Worm (Caenorhabditis elegans) whole organism, young adult: ENCODE results near the gene C47E8.11.
A peak's percentile ranks its signal among the peaks of the same experiment; 100 is the strongest.

ENCODE experiments used
- B0035.1 ChIP-seq: sonication (generic microtip); optimal IDR thresholded peaks from 2 replicates; lab custom pipeline; 2016; ENCODE audit warnings: missing genetic modification characterization, mild to moderate bottlenecking, missing compliant biosample characterization, missing genotype, missing genetic modification reagents
- B0261.1 ChIP-seq: sonication (generic microtip); optimal IDR thresholded peaks from 2 replicates; lab custom pipeline; 2016; ENCODE audit warnings: mild to moderate bottlenecking, missing genetic modification characterization, moderate library complexity, missing compliant biosample characterization
- F10E7.11 ChIP-seq: sonication (generic microtip); optimal IDR thresholded peaks from 2 replicates; lab custom pipeline; 2017; ENCODE audit warnings: mild to moderate bottlenecking, missing genetic modification characterization, moderate library complexity, missing compliant biosample characterization
- F22D6.2 ChIP-seq: sonication (generic microtip); optimal IDR thresholded peaks from 2 replicates; lab custom pipeline; 2016; ENCODE audit warnings: mild to moderate bottlenecking, missing genetic modification characterization, missing compliant biosample characterization
- F23B12.7 ChIP-seq: sonication (generic microtip); optimal IDR thresholded peaks from 2 replicates; lab custom pipeline; 2017; ENCODE audit warnings: missing genetic modification characterization, mild to moderate bottlenecking, missing compliant biosample characterization, antibody characterized with exemption, moderate library complexity; ENCODE audit not compliant: insufficient read depth
- F39B2.1 ChIP-seq: fragments of 200-800 bp; sonication (Bioruptor generic); IDR thresholded peaks from 2 replicates; pipeline ENCODE4 v1.3.6; 2022; ENCODE audit warnings: missing genetic modification reagents, missing genetic modification characterization, missing compliant biosample characterization
- F49E8.2 ChIP-seq: sonication (generic microtip); optimal IDR thresholded peaks from 3 replicates; lab custom pipeline; 2017; ENCODE audit warnings: missing genetic modification characterization, mild to moderate bottlenecking, missing compliant biosample characterization, antibody characterized with exemption, moderate library complexity; ENCODE audit not compliant: insufficient read depth
- F57A8.1 ChIP-seq: fragments of 200-800 bp; sonication (Bioruptor generic); optimal IDR thresholded peaks from 2 replicates; lab custom pipeline; 2018; ENCODE audit warnings: mild to moderate bottlenecking, missing genetic modification characterization, moderate library complexity, missing compliant biosample characterization
- T26A5.8 ChIP-seq: sonication (generic microtip); optimal IDR thresholded peaks from 2 replicates; lab custom pipeline; 2016; ENCODE audit warnings: missing genetic modification characterization, missing compliant biosample characterization
- Y53F4B.3 ChIP-seq: fragments of 200-800 bp; sonication (Bioruptor generic); IDR thresholded peaks from 2 replicates; pipeline ENCODE4 v1.3.6; 2022; ENCODE audit warnings: missing genetic modification reagents, missing genetic modification characterization, missing compliant biosample characterization
- ama-1 ChIP-seq, 3 experiments: fragments of 150-350 bp in 1 of 3; sonication (generic microtip) in 2 of 3; optimal IDR thresholded peaks; 2 replicates each; lab custom pipeline; 2014 to 2018; ENCODE audit warnings: missing biosample characterization in 2 of 3, missing genetic modification characterization in 2 of 3, missing genetic modification reagents in 2 of 3
- attf-6 ChIP-seq: fragments of 200-800 bp; sonication (Bioruptor generic); IDR thresholded peaks from 2 replicates; pipeline ENCODE4 v1.3.6; 2022; ENCODE audit warnings: missing genetic modification reagents, missing genetic modification characterization, missing compliant biosample characterization
- bed-2 ChIP-seq: fragments of 200-800 bp; sonication (Bioruptor generic); IDR thresholded peaks from 2 replicates; pipeline ENCODE4 v1.3.6; 2022; ENCODE audit warnings: missing genetic modification reagents, missing genetic modification characterization, missing compliant biosample characterization
- ceh-100 ChIP-seq: fragments of 200-800 bp; sonication (Bioruptor generic); IDR thresholded peaks from 2 replicates; pipeline ENCODE4 v1.3.6; 2022; ENCODE audit warnings: missing genetic modification reagents, missing genetic modification characterization, missing compliant biosample characterization
- ceh-27 ChIP-seq: fragments of 200-800 bp; sonication (Bioruptor generic); optimal IDR thresholded peaks from 2 replicates; lab custom pipeline; 2018; ENCODE audit warnings: mild to moderate bottlenecking, missing genetic modification characterization, moderate library complexity, missing compliant biosample characterization
- ceh-58 ChIP-seq: fragments of 200-800 bp; sonication (Bioruptor generic); IDR thresholded peaks from 2 replicates; pipeline ENCODE4 v1.3.6; 2022; ENCODE audit warnings: missing genetic modification characterization, missing compliant biosample characterization
- die-1 ChIP-seq: sonication (generic microtip); optimal IDR thresholded peaks from 2 replicates; lab custom pipeline; 2016; ENCODE audit warnings: missing genotype, mild to moderate bottlenecking, missing genetic modification characterization, missing compliant biosample characterization
- dox-1 ChIP-seq: fragments of 200-800 bp; sonication (Bioruptor generic); IDR thresholded peaks from 2 replicates; pipeline ENCODE4 v1.3.6; 2022; ENCODE audit warnings: missing genetic modification reagents, missing genetic modification characterization, missing compliant biosample characterization
- ets-4 ChIP-seq: fragments of 200-800 bp; sonication (Bioruptor generic); optimal IDR thresholded peaks from 2 replicates; lab custom pipeline; 2018; ENCODE audit warnings: mild to moderate bottlenecking, missing genetic modification characterization, missing compliant biosample characterization
- hmg-1.2 ChIP-seq: fragments of 200-800 bp; sonication (Bioruptor generic); IDR thresholded peaks from 2 replicates; pipeline ENCODE4 v1.3.6; 2022; ENCODE audit warnings: missing genetic modification reagents, missing genetic modification characterization, missing compliant biosample characterization
- hmg-20 ChIP-seq: fragments of 200-800 bp; sonication (Bioruptor generic); IDR thresholded peaks from 2 replicates; pipeline ENCODE4 v1.3.6; 2022; ENCODE audit warnings: missing genetic modification reagents, missing genetic modification characterization, missing compliant biosample characterization
- hsf-1 ChIP-seq: fragments of 200-800 bp; sonication (Bioruptor generic); IDR thresholded peaks from 2 replicates; pipeline ENCODE4 v1.3.6; 2022; ENCODE audit warnings: missing genetic modification reagents, missing genetic modification characterization, missing compliant biosample characterization
- let-526 ChIP-seq: fragments of 200-800 bp; sonication (Bioruptor generic); IDR thresholded peaks from 2 replicates; pipeline ENCODE4 v1.3.6; 2022; ENCODE audit warnings: missing genetic modification reagents, missing genetic modification characterization, missing compliant biosample characterization
- lin-54 ChIP-seq: fragments of 200-800 bp; sonication (Bioruptor generic); optimal IDR thresholded peaks from 2 replicates; lab custom pipeline; 2018; ENCODE audit warnings: mild to moderate bottlenecking, missing genetic modification characterization, missing compliant biosample characterization
- mel-28 ChIP-seq: sonication (generic microtip); optimal IDR thresholded peaks from 2 replicates; lab custom pipeline; 2016; ENCODE audit warnings: borderline replicate concordance, mild to moderate bottlenecking, missing genetic modification characterization, missing compliant biosample characterization
- nfyb-1 ChIP-seq: fragments of 200-800 bp; sonication (Bioruptor generic); IDR thresholded peaks from 2 replicates; pipeline ENCODE4 v1.3.6; 2022; ENCODE audit warnings: missing genetic modification reagents, missing genetic modification characterization, missing compliant biosample characterization
- nhr-80 ChIP-seq: sonication (generic microtip); optimal IDR thresholded peaks from 2 replicates; lab custom pipeline; 2016; ENCODE audit warnings: missing genetic modification characterization, missing compliant biosample characterization
- pbrm-1 ChIP-seq: fragments of 200-800 bp; sonication (Bioruptor generic); IDR thresholded peaks from 2 replicates; pipeline ENCODE4 v1.3.6; 2022; ENCODE audit warnings: missing genetic modification reagents, missing genetic modification characterization, missing compliant biosample characterization
- rpc-1 ChIP-seq, 2 experiments: fragments of 150-350 bp in 1 of 2; sonication (generic microtip) in 1 of 2; optimal IDR thresholded peaks; 2 replicates each; lab custom pipeline; 2014 to 2018; ENCODE audit warnings: missing biosample characterization in 1 of 2, missing genetic modification characterization in 1 of 2, missing genetic modification reagents in 1 of 2, missing genotype in 1 of 2
- sea-2 ChIP-seq: fragments of 200-800 bp; sonication (Bioruptor generic); IDR thresholded peaks from 2 replicates; pipeline ENCODE4 v1.3.6; 2022; ENCODE audit warnings: missing genetic modification characterization, missing compliant biosample characterization
- tbx-9 ChIP-seq: sonication (generic microtip); optimal IDR thresholded peaks from 2 replicates; lab custom pipeline; 2016; ENCODE audit warnings: borderline replicate concordance, missing genetic modification characterization, inconsistent platforms, missing compliant biosample characterization
- tlf-1 ChIP-seq: fragments of 200-800 bp; sonication (Bioruptor generic); optimal IDR thresholded peaks from 2 replicates; lab custom pipeline; 2018; ENCODE audit warnings: mild to moderate bottlenecking, missing genetic modification characterization, missing compliant biosample characterization
- zfh-2 ChIP-seq: fragments of 200-800 bp; sonication (Bioruptor generic); conservative IDR thresholded peaks from 2 replicates; pipeline ENCODE4 v1.3.6; 2022; ENCODE audit warnings: missing genetic modification reagents, missing genetic modification characterization, missing compliant biosample characterization
- ztf-18 ChIP-seq: sonication (generic microtip); optimal IDR thresholded peaks from 2 replicates; lab custom pipeline; 2016; ENCODE audit warnings: missing genotype, mild to moderate bottlenecking, missing genetic modification characterization, missing compliant biosample characterization
- ztf-26 ChIP-seq: sonication (generic microtip); optimal IDR thresholded peaks from 2 replicates; lab custom pipeline; 2017; ENCODE audit warnings: missing genetic modification characterization, missing compliant biosample characterization

The C47E8.11 gene

DNA sequence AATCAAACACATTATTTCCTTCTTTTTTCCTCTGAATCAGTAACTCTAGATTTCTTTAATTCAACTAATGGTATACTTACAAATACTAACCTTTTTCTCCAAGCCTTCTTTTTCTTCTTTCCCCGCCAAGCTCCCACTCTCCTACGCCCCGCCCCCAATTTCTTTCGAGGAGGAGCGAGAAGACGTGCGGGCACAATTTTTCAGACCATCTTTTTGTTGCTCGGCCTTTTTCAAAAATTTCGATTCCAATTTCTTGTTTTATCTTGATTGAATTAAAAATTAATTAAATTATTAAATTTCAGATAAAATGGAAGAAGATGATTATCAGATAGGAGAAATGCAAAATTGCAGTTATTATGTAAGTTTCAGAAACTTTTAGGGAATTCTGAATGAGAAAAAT is 8.4 kb upstream of the C47E8.11 start, which contains the start of gene C47E8.3:
TSS of gene C47E8.3 (plus strand) at position 301 of the 400 bp plus-strand sequence.
- no peak for TF ChIP-seq ztf-18
- TF ChIP-seq lin-54 (GFP tag; lab: Kevin White, UChicago): no peak
- no peak for TF ChIP-seq die-1 (tag; lab: Kevin White, UChicago)
- TF ChIP-seq F49E8.2 (tag; lab: Kevin White, UChicago): no peak
- no peak for TF ChIP-seq ceh-100 (GFP tag; lab: Robert Waterston, UW)
- TF ChIP-seq hmg-1.2 (GFP tag; lab: Robert Waterston, UW): no peak
- no peak for TF ChIP-seq ceh-27 (GFP tag; lab: Kevin White, UChicago)
- no peak for TF ChIP-seq ets-4 (GFP tag; lab: Kevin White, UChicago)
- no peak for TF ChIP-seq B0035.1
- TF ChIP-seq bed-2 (GFP tag; lab: Robert Waterston, UW): no peak
- no peak for TF ChIP-seq zfh-2 (GFP tag; lab: Robert Waterston, UW)
- no peak for TF ChIP-seq Y53F4B.3 (GFP tag; lab: Robert Waterston, UW)
- no peak for TF ChIP-seq let-526 (GFP tag; lab: Robert Waterston, UW)
- TF ChIP-seq tlf-1 (GFP tag; lab: Kevin White, UChicago): no peak
- TF ChIP-seq F23B12.7 (tag; lab: Kevin White, UChicago): no peak
- TF ChIP-seq tbx-9 (tag; lab: Kevin White, UChicago): no peak
- TF ChIP-seq F39B2.1 (GFP tag; lab: Robert Waterston, UW): no peak

DNA sequence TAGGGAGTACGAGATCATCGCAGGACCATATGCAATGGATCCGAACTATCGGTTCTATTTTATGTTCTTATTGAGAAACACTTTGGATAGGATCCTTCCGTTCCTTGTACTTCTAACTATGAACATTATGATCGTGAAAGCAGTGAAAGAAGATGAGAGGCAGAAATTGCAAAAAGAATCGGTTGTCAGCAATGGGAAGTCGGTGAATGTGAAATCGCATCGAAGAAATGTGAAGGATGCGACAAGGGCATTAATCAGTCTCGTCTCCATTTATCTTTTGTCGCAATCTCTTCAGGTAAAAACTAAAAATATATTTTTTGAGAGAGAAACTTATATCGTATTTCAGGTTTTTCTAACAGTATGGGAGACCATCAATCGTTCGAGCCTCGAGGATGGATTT is 5.5 kb upstream of the C47E8.11 start:
- TF ChIP-seq rpc-1 (optimal IDR thresholded peaks at IDR 0.05; lab: Kevin White, UChicago) (no peak), rpc-1 (tag; optimal IDR thresholded peaks at IDR 0.05; lab: Kevin White, UChicago) (no peak), ama-1 (optimal IDR thresholded peaks at IDR 0.05; lab: Kevin White, UChicago) (no peak), ama-1 (GFP tag; optimal IDR thresholded peaks at IDR 0.05; lab: Kevin White, UChicago) (no peak), dox-1 (GFP tag; lab: Robert Waterston, UW) (no peak), zfh-2 (GFP tag; lab: Robert Waterston, UW) (no peak), hmg-20 (GFP tag; lab: Robert Waterston, UW) (no peak)

DNA sequence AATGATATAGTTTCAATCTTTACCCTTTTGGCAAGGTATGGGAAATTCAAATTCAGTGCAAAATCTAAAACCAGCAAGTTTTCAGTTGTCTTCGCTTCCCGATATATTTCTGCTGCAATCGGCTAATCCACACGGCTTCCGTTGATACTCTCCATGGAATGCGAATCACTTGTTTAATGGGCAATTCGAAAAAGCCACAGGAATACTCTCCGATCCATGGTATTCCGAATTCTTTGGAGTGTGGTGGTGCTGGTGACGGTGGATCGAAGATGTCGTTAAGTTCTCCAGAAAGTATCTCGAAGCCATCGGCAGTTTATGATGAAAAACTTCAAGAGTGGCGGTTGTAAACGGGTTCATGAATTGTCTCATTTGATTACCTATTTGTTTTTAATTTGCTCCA is 5.1 kb upstream of the C47E8.11 start:
- 0 out of 2 replicates have a peak, but pooled peaks have one; percentile 23 for TF ChIP-seq hsf-1 (GFP tag; lab: Robert Waterston, UW)
- TF ChIP-seq sea-2 (GFP tag; lab: Robert Waterston, UW): no peak
- no peak for TF ChIP-seq F57A8.1
- TF ChIP-seq nfyb-1: 0 out of 2 replicates have a peak, but pooled peaks have one; percentile 40
- TF ChIP-seq dox-1 (GFP tag; lab: Robert Waterston, UW): 0 out of 2 replicates have a peak, but pooled peaks have one; percentile 4
- TF ChIP-seq B0261.1 (tag; lab: Kevin White, UChicago): no peak
- TF ChIP-seq F23B12.7 (tag; lab: Kevin White, UChicago): no peak
- TF ChIP-seq ceh-58 (GFP tag; lab: Robert Waterston, UW): no peak
- no peak for TF ChIP-seq Y53F4B.3 (GFP tag; lab: Robert Waterston, UW)
- no peak for TF ChIP-seq mel-28
- TF ChIP-seq attf-6 (GFP tag; lab: Robert Waterston, UW): no peak
- no peak for TF ChIP-seq F10E7.11
- TF ChIP-seq pbrm-1 (GFP tag; lab: Robert Waterston, UW): no peak
- no peak for TF ChIP-seq T26A5.8
- no peak for TF ChIP-seq F39B2.1 (GFP tag; lab: Robert Waterston, UW)

DNA sequence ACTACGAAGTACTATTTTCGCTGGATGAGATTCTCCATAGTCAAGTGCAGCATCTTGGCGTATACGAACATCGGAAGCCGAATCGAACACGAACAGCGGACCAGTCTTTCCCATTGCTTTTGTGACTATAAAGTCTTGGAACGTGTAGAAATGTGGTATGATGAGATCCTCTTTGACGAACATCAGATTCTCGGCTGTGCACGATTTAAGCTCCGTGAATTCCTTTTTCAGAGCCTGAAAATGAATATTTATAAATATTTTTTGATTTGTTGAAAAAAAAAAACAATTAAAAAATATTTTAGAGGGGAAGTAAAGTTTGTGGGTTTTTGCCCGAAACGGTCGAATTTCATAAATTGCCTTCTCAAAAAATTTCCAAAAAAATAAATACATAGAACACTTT is 4.5 kb upstream of the C47E8.11 start:
- TF ChIP-seq F22D6.2 (tag; lab: Kevin White, UChicago): no peak
- TF ChIP-seq nhr-80: no peak
- TF ChIP-seq ztf-26 (tag; lab: Kevin White, UChicago): no peak
- no peak for TF ChIP-seq nfyb-1
